Worm (Caenorhabditis elegans) whole organism, L4/young adult: Measurements from ENCODE around the gene rbm-26.

Experiments
- W03F9.2 ChIP-seq: fragments of 150-350 bp; optimal IDR thresholded peaks from 2 replicates; lab custom pipeline; 2014; ENCODE audit warnings: missing biosample characterization, missing genetic modification characterization
- dao-5 ChIP-seq: sonication (generic microtip); optimal IDR thresholded peaks from 2 replicates; lab custom pipeline; 2016; ENCODE audit warnings: missing genotype, missing genetic modification characterization, moderate library complexity, missing compliant biosample characterization
- him-1 ChIP-seq: sonication (generic microtip); optimal IDR thresholded peaks from 2 replicates; lab custom pipeline; 2016; ENCODE audit warnings: missing genotype, missing genetic modification reagents, missing genetic modification characterization, missing compliant biosample characterization

The rbm-26 gene

DNA sequence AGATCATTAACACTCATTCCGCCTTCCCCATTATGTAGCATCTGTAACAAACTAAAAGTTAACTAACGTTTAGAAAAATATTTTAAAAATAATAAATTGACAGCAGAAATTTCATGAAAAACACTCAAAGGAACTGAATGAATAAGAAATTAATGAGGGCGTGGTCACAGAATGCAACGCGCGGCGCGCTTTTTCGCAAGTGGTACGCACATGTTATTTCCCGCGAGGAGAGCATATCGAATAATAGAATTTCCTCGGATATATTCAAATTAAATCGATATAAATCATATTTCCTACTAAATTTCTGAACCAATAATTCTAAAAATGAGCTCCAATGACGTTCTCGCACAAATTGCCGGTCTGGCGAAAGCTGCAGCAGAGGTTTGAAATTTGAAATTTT lies 18.7 kb upstream of the rbm-26 start, which contains the start of the genes abi-1 and arle-14:
Gene abi-1, minus strand, starts transcription at position 51 of the 400 bp plus-strand sequence.
Gene arle-14, plus strand, starts transcription at position 217 of the 400 bp plus-strand sequence.
- TF ChIP-seq him-1 (tag; lab: Kevin White, UChicago) (no peak), dao-5 (tag; lab: Kevin White, UChicago) (no peak), W03F9.2 (peak; percentile 2)

DNA sequence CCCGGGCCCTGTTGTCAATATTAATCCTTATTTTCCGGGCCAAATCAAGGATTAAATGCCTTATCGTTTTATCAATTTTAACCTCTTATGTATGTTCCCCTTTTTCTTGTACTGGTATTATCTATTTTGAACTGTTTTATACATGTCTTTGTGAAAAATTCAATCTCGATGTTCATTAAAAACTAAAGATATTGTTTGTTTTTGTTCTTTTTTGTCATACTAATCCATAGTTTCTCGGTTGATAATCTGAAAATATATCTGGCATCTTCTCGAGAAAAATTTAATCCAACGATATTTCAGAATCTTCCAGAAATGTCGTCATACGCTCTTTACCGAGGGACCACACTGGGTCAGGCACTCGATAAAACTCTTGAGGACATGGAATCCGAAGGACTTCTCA lies 17.6 kb upstream of the rbm-26 start, which contains the start of gene B0336.13:
Gene B0336.13, plus strand, starts transcription at position 301 of the 400 bp plus-strand sequence.
- TF ChIP-seq dao-5 (tag; lab: Kevin White, UChicago), result no peak
- TF ChIP-seq him-1 (tag; lab: Kevin White, UChicago), result no peak
- no peak for TF ChIP-seq W03F9.2

DNA sequence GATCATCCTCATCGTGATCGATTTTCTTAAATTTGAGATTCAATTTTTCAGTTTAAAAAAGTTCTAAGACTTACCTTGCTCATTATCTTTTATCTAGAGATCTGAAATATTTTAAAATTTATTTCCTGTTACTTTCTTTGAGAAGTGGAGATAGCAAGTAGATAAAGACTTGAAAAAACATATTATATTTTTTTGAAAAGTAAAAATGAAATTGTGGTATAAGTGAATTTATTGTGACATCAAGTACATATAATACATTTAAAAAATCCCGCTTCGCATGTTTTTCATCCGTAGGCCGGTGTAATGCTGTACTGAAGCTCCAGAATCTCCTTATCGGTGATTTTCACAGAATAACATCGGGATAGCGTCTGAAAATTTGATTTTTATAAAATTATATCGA lies 14.1 kb upstream of the rbm-26 start, which contains the start of gene B0336.7:
Gene B0336.7, minus strand, starts transcription at position 101 of the 400 bp plus-strand sequence.
- TF ChIP-seq dao-5 (tag; lab: Kevin White, UChicago) (no peak), W03F9.2 (no peak), him-1 (tag; lab: Kevin White, UChicago) (no peak)

DNA sequence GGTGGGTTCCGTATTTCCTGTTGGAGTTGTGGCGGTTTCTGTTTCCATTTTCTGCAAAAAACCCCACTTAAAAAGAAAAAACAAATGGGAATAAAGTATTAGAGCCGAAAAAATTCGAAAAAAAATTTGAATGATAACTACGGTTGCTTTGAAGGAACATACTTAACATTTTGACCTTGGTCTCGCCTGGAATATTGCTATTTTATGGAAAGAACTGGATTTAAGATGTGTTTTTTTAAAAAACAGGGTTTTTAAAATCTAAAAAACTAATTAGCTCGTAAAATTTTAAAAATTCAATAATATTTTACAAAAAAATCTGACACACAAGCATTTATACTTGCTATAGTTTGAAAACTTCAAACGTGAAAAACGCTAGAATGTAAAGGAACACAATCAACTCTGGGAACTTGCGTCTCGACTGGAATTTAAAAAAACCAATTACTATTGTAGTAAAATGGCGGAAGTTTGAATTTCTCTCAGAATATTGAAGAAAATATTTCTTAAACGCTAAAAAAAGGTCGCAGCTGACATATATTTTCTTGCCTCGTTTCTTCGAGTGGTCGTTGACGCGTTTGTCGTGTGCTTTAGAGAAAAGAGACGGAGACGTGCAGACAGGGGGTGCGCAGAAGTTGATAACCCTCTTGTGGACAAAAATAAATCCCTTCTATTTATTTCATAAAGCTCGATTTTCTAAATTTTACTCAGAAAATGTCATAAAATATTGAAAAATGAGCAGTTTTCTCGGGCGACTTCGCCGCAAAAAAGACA lies 13.2 kb upstream of the rbm-26 start, which contains the start of the genes lgg-3 and rgs-5:
Gene lgg-3, minus strand, starts transcription at position 51 of the 768 bp plus-strand sequence.
Gene rgs-5, plus strand, starts transcription at position 593 of the 768 bp plus-strand sequence.
- TF ChIP-seq him-1 (tag; lab: Kevin White, UChicago) (no peak), W03F9.2 (peak; percentile 73)

DNA sequence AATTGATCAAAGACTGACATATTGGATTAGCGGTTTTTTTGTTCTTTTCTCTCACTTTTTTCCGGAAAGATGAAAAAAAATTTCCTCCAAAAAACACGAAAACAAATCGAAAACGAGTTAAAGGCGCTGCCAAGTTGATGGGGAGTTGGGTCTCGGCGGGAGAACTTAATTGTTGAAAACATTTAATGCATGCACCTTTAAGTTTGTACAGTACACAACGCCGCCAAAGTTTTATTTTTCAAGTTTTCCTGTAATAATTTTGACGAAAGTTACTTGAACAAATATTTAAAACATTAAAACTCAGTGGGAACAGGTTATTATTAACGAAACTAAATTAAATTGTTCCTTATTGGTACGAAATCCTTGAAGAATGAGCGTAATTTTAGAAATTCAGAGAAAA lies 9.9 kb upstream of the rbm-26 start:
- TF ChIP-seq him-1 (tag; lab: Kevin White, UChicago) (no peak), W03F9.2 (no peak), dao-5 (tag; lab: Kevin White, UChicago) (no peak)

DNA sequence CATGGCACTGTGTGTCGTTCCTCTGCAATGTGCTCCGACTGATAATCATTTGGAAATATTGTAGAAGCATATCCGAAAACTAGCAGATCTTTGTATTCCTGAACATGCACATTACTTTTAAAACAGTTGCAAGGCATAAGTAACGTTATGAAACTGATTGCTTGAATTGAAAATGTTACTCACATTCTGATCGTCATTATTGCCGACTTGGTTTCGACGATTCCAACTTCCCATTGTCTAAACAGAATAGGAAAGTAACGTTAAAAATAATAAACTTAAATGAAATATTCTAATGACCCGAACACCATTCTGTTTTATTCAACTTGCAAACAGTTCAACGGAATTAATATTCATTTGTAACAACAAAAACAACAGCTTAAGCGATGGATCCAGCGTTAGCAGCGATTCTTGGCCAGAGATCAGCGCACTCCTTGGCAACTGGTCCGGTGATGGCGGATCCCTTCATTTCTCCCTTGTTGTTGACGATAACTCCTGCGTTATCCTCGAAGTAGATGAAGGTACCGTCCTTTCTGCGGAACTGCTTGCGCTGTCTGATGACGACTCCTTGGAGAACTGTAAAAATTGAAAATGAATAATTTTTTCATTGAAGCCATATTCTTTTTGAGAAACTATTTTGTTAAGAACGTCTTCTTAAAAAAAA lies 6.0 kb upstream of the rbm-26 start, which contains the start of gene swp-1:
Gene swp-1, minus strand, starts transcription at position 298 of the 661 bp plus-strand sequence.
- TF ChIP-seq him-1 (tag; lab: Kevin White, UChicago), result no peak
- no peak for TF ChIP-seq dao-5 (tag; lab: Kevin White, UChicago)
- TF ChIP-seq W03F9.2, result no peak

DNA sequence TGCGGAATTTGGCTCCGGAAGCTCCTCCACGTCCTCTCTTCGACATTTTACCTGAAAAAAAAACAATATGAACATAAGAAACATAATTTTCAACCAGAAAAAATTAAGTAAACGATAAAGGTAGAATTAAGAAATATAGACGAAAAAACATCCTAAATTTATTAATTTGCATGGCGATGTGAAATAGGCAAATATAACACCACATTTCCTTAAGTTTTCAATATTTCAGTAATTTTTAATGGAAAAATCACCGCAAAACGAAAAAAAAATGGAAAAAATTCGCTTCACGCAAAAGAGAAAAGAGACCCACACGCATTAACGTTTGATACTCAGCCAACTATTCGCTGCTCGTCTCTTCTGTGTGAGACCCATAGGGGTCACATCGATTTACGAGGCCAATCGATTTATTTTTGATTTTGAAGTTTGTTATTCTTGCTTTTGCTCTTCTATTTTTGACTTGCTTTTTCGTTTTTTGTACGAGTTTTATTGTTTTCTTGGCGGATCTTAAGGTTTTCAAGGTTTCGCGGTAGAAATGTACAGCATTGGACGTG lies 5.2 kb upstream of the rbm-26 start, which contains the start of gene rpl-23:
Gene rpl-23, minus strand, starts transcription at position 51 of the 551 bp plus-strand sequence.
- TF ChIP-seq W03F9.2, result peak; percentile 94
- no peak for TF ChIP-seq dao-5 (tag; lab: Kevin White, UChicago)
- peak; percentile 52 for TF ChIP-seq him-1 (tag; lab: Kevin White, UChicago)

DNA sequence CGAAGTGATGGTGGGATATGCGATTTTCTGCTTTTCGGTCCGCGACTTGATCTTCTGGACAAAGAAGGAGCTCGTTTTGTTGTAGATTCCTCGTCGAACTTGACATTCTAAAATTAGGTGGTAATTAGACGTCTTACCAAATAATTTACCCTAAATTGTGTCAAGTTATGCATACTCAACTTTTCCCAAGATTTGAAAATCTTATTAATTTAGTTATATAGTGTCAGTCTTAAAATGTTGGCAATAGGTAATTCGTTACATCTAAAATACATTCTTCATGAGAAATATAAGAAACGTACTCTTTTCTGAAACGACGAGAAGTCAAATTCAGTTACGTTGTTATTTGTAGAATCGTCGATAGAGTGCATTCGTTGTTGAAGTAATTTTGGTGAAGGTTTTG lies 3.8 kb upstream of the rbm-26 start:
- TF ChIP-seq W03F9.2, result no peak
- no peak for TF ChIP-seq him-1 (tag; lab: Kevin White, UChicago)
- TF ChIP-seq dao-5 (tag; lab: Kevin White, UChicago), result no peak

DNA sequence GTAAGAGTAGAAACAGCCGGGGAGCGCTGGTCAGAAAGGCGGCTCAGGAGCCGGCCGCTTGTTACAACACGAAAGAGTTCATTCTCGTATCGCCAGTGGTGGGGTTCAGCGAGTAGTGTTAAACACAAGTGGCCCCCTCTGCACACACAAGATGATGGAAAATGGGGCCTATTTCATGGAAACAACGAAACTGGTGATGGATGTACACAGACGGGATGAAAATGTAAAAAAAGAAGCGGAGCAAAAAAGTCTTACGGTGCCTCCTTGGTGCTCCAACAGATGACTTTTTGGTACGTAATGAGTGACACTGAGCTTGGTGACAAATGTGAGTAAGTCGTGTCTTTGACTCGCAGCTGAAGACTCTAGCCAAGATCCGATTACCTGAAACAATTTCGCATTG lies 3.3 kb upstream of the rbm-26 start:
- TF ChIP-seq W03F9.2 (no peak), dao-5 (tag; lab: Kevin White, UChicago) (no peak), him-1 (tag; lab: Kevin White, UChicago) (no peak)

DNA sequence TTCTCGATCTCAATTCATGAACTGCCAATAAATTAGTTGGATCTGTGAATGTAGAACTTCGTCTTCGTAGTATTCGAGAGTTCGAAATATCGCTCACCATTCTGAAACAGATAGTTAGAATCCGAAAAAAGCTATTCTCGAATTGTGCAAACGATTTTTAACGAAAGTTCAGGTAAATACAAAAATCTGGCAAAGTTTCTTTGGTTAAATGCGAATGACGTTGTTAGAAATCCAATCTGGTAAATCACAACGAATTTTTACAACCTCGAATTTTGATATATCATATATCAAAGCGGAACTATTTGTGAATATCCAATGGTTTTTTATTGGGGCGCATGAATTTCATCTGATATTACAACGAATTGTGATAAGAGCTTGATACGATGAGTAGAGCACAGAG lies 2.1 kb upstream of the rbm-26 start, which contains the start of gene hpo-28:
Gene hpo-28, minus strand, starts transcription at position 101 of the 400 bp plus-strand sequence.
- TF ChIP-seq dao-5 (tag; lab: Kevin White, UChicago) (no peak), W03F9.2 (no peak), him-1 (tag; lab: Kevin White, UChicago) (no peak)

DNA sequence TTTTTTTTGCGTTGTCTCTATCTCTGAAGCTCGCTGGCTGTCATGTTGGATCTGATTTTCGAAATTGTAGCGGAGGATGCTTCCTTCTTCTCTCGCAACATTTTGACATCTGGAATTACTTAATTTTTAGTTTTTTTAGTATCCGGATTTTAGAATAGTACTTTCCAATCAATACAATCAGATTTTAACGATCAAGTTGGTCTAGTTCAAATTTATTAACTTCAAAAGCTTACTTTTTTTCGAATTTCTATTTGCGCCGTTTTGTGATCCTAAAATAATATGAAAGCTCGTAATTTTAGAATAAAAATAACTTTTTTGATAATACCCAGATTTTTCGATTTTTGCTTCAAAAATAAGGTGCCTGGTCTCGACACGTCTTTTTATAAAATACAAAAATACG lies 1.3 kb upstream of the rbm-26 start, which contains the start of gene B0336.12:
Gene B0336.12, minus strand, starts transcription at position 101 of the 400 bp plus-strand sequence.
- TF ChIP-seq him-1 (tag; lab: Kevin White, UChicago), result no peak

DNA sequence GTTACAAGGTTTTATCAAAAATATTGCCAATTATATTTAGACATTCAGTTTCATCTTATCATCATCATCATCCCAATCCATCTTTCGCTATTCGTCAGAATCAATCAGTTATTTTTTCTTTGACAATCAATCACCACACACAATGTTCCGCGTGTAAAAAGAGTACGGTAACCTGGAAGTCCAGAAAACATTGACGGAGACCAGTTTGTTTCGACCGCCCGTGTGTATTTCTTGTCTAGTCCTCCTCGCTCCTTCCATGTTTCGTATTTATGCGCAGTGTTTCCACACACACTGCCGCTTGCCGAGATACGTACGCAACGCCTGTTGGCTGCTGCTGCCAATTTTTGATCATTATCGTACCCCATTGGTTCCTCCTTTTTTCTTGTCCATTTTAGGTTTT lies 666 bp upstream of the rbm-26 start:
- no peak for TF ChIP-seq him-1 (tag; lab: Kevin White, UChicago)
- TF ChIP-seq W03F9.2, result no peak
- no peak for TF ChIP-seq dao-5 (tag; lab: Kevin White, UChicago)

DNA sequence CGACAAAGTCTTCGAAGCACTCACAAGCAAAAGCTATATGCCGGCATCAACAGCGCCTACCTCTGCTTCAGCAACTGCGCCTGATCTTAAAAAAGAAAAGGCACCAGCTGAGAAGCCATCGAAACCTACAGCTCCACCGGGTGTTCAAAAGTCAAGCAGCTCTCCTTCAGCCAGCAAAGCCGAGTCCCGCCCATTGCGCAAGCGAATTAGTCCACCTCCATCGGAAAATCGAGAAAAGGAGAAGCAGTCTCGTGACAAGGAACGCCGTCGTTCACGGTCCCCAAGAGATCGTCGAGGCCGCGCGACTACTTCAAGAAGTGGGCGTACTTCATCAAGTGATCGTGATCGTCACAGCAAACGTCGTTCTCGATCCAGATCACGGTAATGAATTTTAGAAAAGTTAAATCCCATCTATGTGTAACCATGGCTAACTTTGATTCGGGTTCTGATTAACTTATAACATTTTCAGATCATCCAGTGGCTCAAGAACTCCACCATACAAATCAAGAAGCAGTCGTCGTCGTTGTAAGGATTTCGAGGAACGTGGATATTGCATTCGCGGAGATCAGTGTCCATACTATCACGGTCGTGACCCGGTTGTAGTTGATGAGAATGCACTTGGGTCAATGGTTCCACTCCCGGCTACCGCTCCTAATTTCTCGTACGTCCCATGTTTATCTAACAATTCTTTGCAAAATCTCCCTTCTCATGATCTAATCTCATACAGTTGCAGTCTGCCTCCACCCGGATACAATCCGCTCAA lies 720 bp downstream of the rbm-26 start:
- no peak for TF ChIP-seq him-1 (tag; lab: Kevin White, UChicago)
- TF ChIP-seq dao-5 (tag; lab: Kevin White, UChicago), result no peak
- no peak for TF ChIP-seq W03F9.2
